Fruit fly (Drosophila melanogaster): ENCODE data around the gene Task7.
A peak's percentile ranks its signal among the peaks of the same experiment; 100 is the strongest.

The Task7 gene

dm6 chr3R:9388321-9388720, 23.8 kb downstream of the Task7 start:
- TF ChIP-seq Snoo (tag; optimal IDR thresholded peaks at IDR 0.05) (no peak), CG15710 (tag; optimal IDR thresholded peaks at IDR 0.05) (no peak), CG8159 (tag; optimal IDR thresholded peaks at IDR 0.05) (no peak), CG13204 (GFP tag; optimal IDR thresholded peaks at IDR 0.05) (no peak), CG9948 (tag; optimal IDR thresholded peaks at IDR 0.05) (no peak), CG14655 (GFP tag; optimal IDR thresholded peaks at IDR 0.05) (no peak), fd96Ca (GFP tag; IDR thresholded peaks at IDR 0.05) (no peak), CG4496 (GFP tag; IDR thresholded peaks at IDR 0.05) (no peak)

dm6 chr3R:9387634-9388033, 24.5 kb downstream of the Task7 start:
- peak; percentile 71 for TF ChIP-seq EcR (GFP tag; optimal IDR thresholded peaks at IDR 0.05)
- no peak for TF ChIP-seq Pif1B (GFP tag; optimal IDR thresholded peaks at IDR 0.05)

dm6 chr3R:9385987-9386386, 26.1 kb downstream of the Task7 start:
- no peak for TF ChIP-seq D1 (tag; optimal IDR thresholded peaks at IDR 0.05)
- TF ChIP-seq Pif1A (GFP tag; optimal IDR thresholded peaks at IDR 0.05), result no peak
- TF ChIP-seq CG12605 (GFP tag; IDR thresholded peaks at IDR 0.05), result 0 out of 2 replicates have a peak, but pooled peaks have one; percentile 32
- no peak for TF ChIP-seq CG9948 (tag; optimal IDR thresholded peaks at IDR 0.05)
- peak; percentile 23; the same call in 1 of the 2 replicates for TF ChIP-seq CG32121 (GFP tag; IDR thresholded peaks at IDR 0.05)
- TF ChIP-seq fd96Ca (GFP tag; IDR thresholded peaks at IDR 0.05), result no peak
- TF ChIP-seq CG15710 (tag; optimal IDR thresholded peaks at IDR 0.05), result no peak
- TF ChIP-seq Ets98B (GFP tag; IDR thresholded peaks at IDR 0.05), result peak; percentile 57
- TF ChIP-seq rn (GFP tag; IDR thresholded peaks at IDR 0.05), result no peak
- TF ChIP-seq CG8301 (tag; optimal IDR thresholded peaks at IDR 0.05), result peak; percentile 14
- no peak for TF ChIP-seq Pif1B (GFP tag; optimal IDR thresholded peaks at IDR 0.05)
- no peak for TF ChIP-seq CG34367 (tag; optimal IDR thresholded peaks at IDR 0.05)
- no peak for TF ChIP-seq CG17806 (tag; optimal IDR thresholded peaks at IDR 0.05)
- peak; percentile 65 for TF ChIP-seq CG4496 (GFP tag; IDR thresholded peaks at IDR 0.05)
- TF ChIP-seq gl (tag; optimal IDR thresholded peaks at IDR 0.05), result no peak
- TF ChIP-seq Snoo (tag; optimal IDR thresholded peaks at IDR 0.05), result no peak
- TF ChIP-seq CG14655 (GFP tag; optimal IDR thresholded peaks at IDR 0.05), result no peak
- TF ChIP-seq EcR (GFP tag; optimal IDR thresholded peaks at IDR 0.05), result no peak
- TF ChIP-seq CG10348 (GFP tag; IDR thresholded peaks at IDR 0.05), result no peak
- TF ChIP-seq CG13204 (GFP tag; optimal IDR thresholded peaks at IDR 0.05), result no peak
- no peak for TF ChIP-seq CG8159 (tag; optimal IDR thresholded peaks at IDR 0.05)

dm6 chr3R:9380970-9381369, 31.1 kb downstream of the Task7 start:
- TF ChIP-seq CG4496 (GFP tag; IDR thresholded peaks at IDR 0.05), result peak; percentile 63; the same call in 2 of the 3 replicates
- TF ChIP-seq D1 (tag; optimal IDR thresholded peaks at IDR 0.05), result no peak
- no peak for TF ChIP-seq CG9948 (tag; optimal IDR thresholded peaks at IDR 0.05)
- TF ChIP-seq EcR (GFP tag; optimal IDR thresholded peaks at IDR 0.05), result peak; percentile 43
- TF ChIP-seq CG17806 (tag; optimal IDR thresholded peaks at IDR 0.05), result no peak
- TF ChIP-seq CG14655 (GFP tag; optimal IDR thresholded peaks at IDR 0.05), result no peak
- TF ChIP-seq Pif1A (GFP tag; optimal IDR thresholded peaks at IDR 0.05), result no peak
- TF ChIP-seq CG13204 (GFP tag; optimal IDR thresholded peaks at IDR 0.05), result peak; percentile 62
- TF ChIP-seq Pif1B (GFP tag; optimal IDR thresholded peaks at IDR 0.05), result peak; percentile 8
- TF ChIP-seq Snoo (tag; optimal IDR thresholded peaks at IDR 0.05), result no peak
- TF ChIP-seq gl (tag; optimal IDR thresholded peaks at IDR 0.05), result peak; percentile 44
- peak; percentile 35 for TF ChIP-seq CG15710 (tag; optimal IDR thresholded peaks at IDR 0.05)
- TF ChIP-seq CG8301 (tag; optimal IDR thresholded peaks at IDR 0.05), result no peak
- peak; percentile 34 for TF ChIP-seq CG8159 (tag; optimal IDR thresholded peaks at IDR 0.05)
- no peak; the same call in 1 of the 2 replicates for TF ChIP-seq Ets98B (GFP tag; IDR thresholded peaks at IDR 0.05)
- peak; percentile 4 for TF ChIP-seq CG34367 (tag; optimal IDR thresholded peaks at IDR 0.05)
- 0 out of 3 replicates have a peak, but pooled peaks have one; percentile 31 for TF ChIP-seq fd96Ca (GFP tag; IDR thresholded peaks at IDR 0.05)
- TF ChIP-seq CG10348 (GFP tag; IDR thresholded peaks at IDR 0.05), result no peak
- peak; percentile 27; the same call in 1 of the 2 replicates for TF ChIP-seq CG12605 (GFP tag; IDR thresholded peaks at IDR 0.05)
- TF ChIP-seq CG32121 (GFP tag; IDR thresholded peaks at IDR 0.05), result no peak
- TF ChIP-seq rn (GFP tag; IDR thresholded peaks at IDR 0.05), result no peak

dm6 chr3R:9378644-9379411, 33.3 kb downstream of the Task7 start:
- TF ChIP-seq CG14655 (GFP tag; optimal IDR thresholded peaks at IDR 0.05) (peak; percentile 77), EcR (GFP tag; optimal IDR thresholded peaks at IDR 0.05) (peak; percentile 74), CG13204 (GFP tag; optimal IDR thresholded peaks at IDR 0.05) (peak; percentile 56), CG4496 (GFP tag; IDR thresholded peaks at IDR 0.05) (peak; percentile 54; the same call in 2 of the 3 replicates), CG12605 (GFP tag; IDR thresholded peaks at IDR 0.05) (no peak), D1 (tag; optimal IDR thresholded peaks at IDR 0.05) (peak; percentile 78), CG17806 (tag; optimal IDR thresholded peaks at IDR 0.05) (peak; percentile 86), CG34367 (tag; optimal IDR thresholded peaks at IDR 0.05) (peak; percentile 79), CG8301 (tag; optimal IDR thresholded peaks at IDR 0.05) (peak; percentile 81), CG15710 (tag; optimal IDR thresholded peaks at IDR 0.05) (peak; percentile 86), Pif1A (GFP tag; optimal IDR thresholded peaks at IDR 0.05) (peak; percentile 88), Pif1B (GFP tag; optimal IDR thresholded peaks at IDR 0.05) (peak; percentile 88), CG32121 (GFP tag; IDR thresholded peaks at IDR 0.05) (peak; percentile 54; the same call in 1 of the 2 replicates), fd96Ca (GFP tag; IDR thresholded peaks at IDR 0.05) (peak; percentile 59; the same call in 1 of the 3 replicates), Snoo (tag; optimal IDR thresholded peaks at IDR 0.05) (peak; percentile 86), Ets98B (GFP tag; IDR thresholded peaks at IDR 0.05) (no peak), CG8159 (tag; optimal IDR thresholded peaks at IDR 0.05) (peak; percentile 96), rn (GFP tag; IDR thresholded peaks at IDR 0.05) (peak; percentile 37), CG10348 (GFP tag; IDR thresholded peaks at IDR 0.05) (no peak), gl (tag; optimal IDR thresholded peaks at IDR 0.05) (peak; percentile 46), CG9948 (tag; optimal IDR thresholded peaks at IDR 0.05) (peak; percentile 89)
